Worm (Caenorhabditis elegans): ENCODE measurements around the gene F55C12.19.

DNA sequence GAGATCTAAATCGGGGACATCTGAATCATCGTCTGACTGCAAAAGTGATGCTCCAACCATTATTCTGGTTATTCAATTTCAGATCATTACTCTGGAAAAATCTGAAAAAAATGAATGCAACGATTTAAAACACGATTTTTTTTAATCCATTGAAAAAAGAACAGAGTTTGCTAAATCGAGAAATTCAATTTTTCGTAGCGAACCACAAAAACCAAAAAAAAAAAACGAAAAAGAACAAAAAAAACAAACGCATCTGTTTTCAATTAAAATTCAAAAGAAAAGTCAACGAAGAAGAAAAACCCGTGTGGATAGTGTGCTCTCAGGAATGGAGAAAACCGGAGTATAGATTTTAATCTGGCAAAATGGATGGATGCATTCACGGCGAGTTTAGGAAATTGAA, 7.6 kb upstream of the F55C12.19 start, which contains the start of gene F55C12.4:
- no peak for TF ChIP-seq ctbp-1 (GFP tag; IDR thresholded peaks at IDR 0.05)
- no peak for TF ChIP-seq lsy-2 (tag; optimal IDR thresholded peaks at IDR 0.05)
- no peak for TF ChIP-seq ceh-82 (tag; optimal IDR thresholded peaks at IDR 0.05)
- no peak for TF ChIP-seq hlh-30 (tag; optimal IDR thresholded peaks at IDR 0.05; ENCODE audit: insufficient read depth)
- no peak for TF ChIP-seq ama-1 (optimal IDR thresholded peaks at IDR 0.05)
- TF ChIP-seq ceh-32 (tag; optimal IDR thresholded peaks at IDR 0.05; ENCODE audit: poor library complexity): no peak

Measured in whole organism, L4 larva.